Worm (Caenorhabditis elegans): ENCODE measurements around the gene swsn-3.

swsn-3 gene

DNA sequence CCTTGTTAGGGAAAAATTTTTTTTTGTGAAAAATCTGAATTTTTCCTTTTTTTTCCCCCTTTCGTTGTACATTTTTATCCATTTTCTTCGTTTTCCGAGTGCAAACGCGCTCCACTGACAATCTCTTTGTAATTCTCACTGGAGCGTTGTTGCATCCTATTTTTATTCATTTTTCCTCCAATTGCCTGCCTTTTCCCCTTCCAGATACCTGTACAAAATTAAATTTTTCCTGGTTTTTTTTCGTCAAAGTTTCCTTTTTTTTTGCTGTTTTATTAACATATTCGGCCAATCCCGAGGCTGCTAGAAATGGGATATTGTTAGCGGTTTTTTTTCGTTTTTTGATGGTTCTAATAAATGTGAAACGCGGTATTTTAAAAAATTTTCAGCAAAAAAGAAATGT lies 42.9 kb upstream of the swsn-3 start (continued):
- TF ChIP-seq F39B2.1 (GFP tag; IDR thresholded peaks at IDR 0.05) = no peak
- peak; percentile 4 for TF ChIP-seq B0261.1 (tag; optimal IDR thresholded peaks at IDR 0.05)
- 0 out of 2 replicates have a peak, but pooled peaks have one; percentile 13 for TF ChIP-seq attf-6 (GFP tag; IDR thresholded peaks at IDR 0.05)
- TF ChIP-seq sea-2 (GFP tag; IDR thresholded peaks at IDR 0.05) = no peak
- TF ChIP-seq nfyb-1 (GFP tag; IDR thresholded peaks at IDR 0.05) = peak; percentile 24; the same call in 1 of the 2 replicates
- no peak for TF ChIP-seq dox-1 (GFP tag; IDR thresholded peaks at IDR 0.05)
- peak; percentile 30 for TF ChIP-seq ZK185.1 (tag; optimal IDR thresholded peaks at IDR 0.05; ENCODE audit: poor library complexity, severe bottlenecking)
- TF ChIP-seq let-607 (tag; optimal IDR thresholded peaks at IDR 0.05) = no peak
- no peak for TF ChIP-seq hlh-12 (tag; optimal IDR thresholded peaks at IDR 0.05)
- TF ChIP-seq C17E4.6 (GFP tag; IDR thresholded peaks at IDR 0.05) = 0 out of 2 replicates have a peak, but pooled peaks have one; percentile 26
- TF ChIP-seq ceh-100 (GFP tag; IDR thresholded peaks at IDR 0.05) = no peak
- TF ChIP-seq pbrm-1 (GFP tag; IDR thresholded peaks at IDR 0.05) = peak; percentile 52
- no peak for TF ChIP-seq F23B12.7 (tag; optimal IDR thresholded peaks at IDR 0.05; ENCODE audit: insufficient read depth)
- TF ChIP-seq attf-5 (GFP tag; optimal IDR thresholded peaks at IDR 0.05) = no peak
- TF ChIP-seq madf-6 (GFP tag; IDR thresholded peaks at IDR 0.05) = peak; percentile 38
- peak; percentile 94 for TF ChIP-seq athp-1 (tag; optimal IDR thresholded peaks at IDR 0.05)
- TF ChIP-seq unc-130 (GFP tag; optimal IDR thresholded peaks at IDR 0.05) = peak; percentile 39
- no peak for TF ChIP-seq dpl-1 (GFP tag; optimal IDR thresholded peaks at IDR 0.05)
- no peak for TF ChIP-seq nhr-120 (GFP tag; IDR thresholded peaks at IDR 0.05)
- no peak for TF ChIP-seq sdz-38 (tag; optimal IDR thresholded peaks at IDR 0.05)
- no peak for TF ChIP-seq ccch-3 (GFP tag; optimal IDR thresholded peaks at IDR 0.05)
- TF ChIP-seq lin-54 (GFP tag; optimal IDR thresholded peaks at IDR 0.05) = peak; percentile 21
- TF ChIP-seq lsy-27 (tag; optimal IDR thresholded peaks at IDR 0.05; ENCODE audit: borderline replicate concordance, insufficient read depth) = no peak
- no peak for TF ChIP-seq snpc-3.4 (tag; optimal IDR thresholded peaks at IDR 0.05)
- no peak for TF ChIP-seq ztf-22 (GFP tag; optimal IDR thresholded peaks at IDR 0.05)
- TF ChIP-seq F37B4.10 (GFP tag; IDR thresholded peaks at IDR 0.05) = no peak
- no peak for TF ChIP-seq hmg-1.2 (GFP tag; IDR thresholded peaks at IDR 0.05)
- peak; percentile 89 for TF ChIP-seq F52B5.7 (tag; optimal IDR thresholded peaks at IDR 0.05)
- peak; percentile 67; the same call in 1 of the 2 replicates for TF ChIP-seq B0336.3 (GFP tag; IDR thresholded peaks at IDR 0.05)
- no peak for TF ChIP-seq lin-26 (GFP tag; IDR thresholded peaks at IDR 0.05)
- TF ChIP-seq ceh-91 (GFP tag; IDR thresholded peaks at IDR 0.05) = 0 out of 2 replicates have a peak, but pooled peaks have one; percentile 31
- no peak for TF ChIP-seq Y53F4B.3 (GFP tag; IDR thresholded peaks at IDR 0.05)
- TF ChIP-seq lir-1 (GFP tag; conservative IDR thresholded peaks at IDR 0.05) = no peak
- TF ChIP-seq Y95B8A.8 (GFP tag; IDR thresholded peaks at IDR 0.05) = no peak
- no peak for TF ChIP-seq somi-1 (GFP tag; optimal IDR thresholded peaks at IDR 0.05)
- no peak for TF ChIP-seq F22D6.2 (tag; optimal IDR thresholded peaks at IDR 0.05)
- TF ChIP-seq F55B11.4 (tag; optimal IDR thresholded peaks at IDR 0.05; ENCODE audit: borderline replicate concordance, insufficient read depth) = no peak
- no peak for TF ChIP-seq attf-3 (GFP tag; conservative IDR thresholded peaks at IDR 0.05)
- TF ChIP-seq K11D2.4 (GFP tag; IDR thresholded peaks at IDR 0.05) = no peak
- TF ChIP-seq repo-1 (tag; optimal IDR thresholded peaks at IDR 0.05) = peak; percentile 30
- no peak for TF ChIP-seq lag-1 (GFP tag; IDR thresholded peaks at IDR 0.05)
- no peak for TF ChIP-seq nfya-1 (tag; optimal IDR thresholded peaks at IDR 0.05; ENCODE audit: borderline replicate concordance, insufficient read depth)
- TF ChIP-seq Y79H2A.3 (GFP tag; conservative IDR thresholded peaks at IDR 0.05) = no peak
- TF ChIP-seq chd-7 (tag; optimal IDR thresholded peaks at IDR 0.05) = peak; percentile 82
- no peak for TF ChIP-seq nfya-2 (GFP tag; IDR thresholded peaks at IDR 0.05)
- TF ChIP-seq xnd-1 (tag; optimal IDR thresholded peaks at IDR 0.05) = peak; percentile 7
- no peak for TF ChIP-seq sptf-2 (GFP tag; optimal IDR thresholded peaks at IDR 0.05)

Data from whole organism, young adult.